Worm (Caenorhabditis elegans) whole organism, L1 larva: Measurements from ENCODE around the gene str-160.

Experiments used
- C04F5.9 ChIP-seq: sonication (generic microtip); optimal IDR thresholded peaks from 2 replicates; lab custom pipeline; 2016; ENCODE audit warnings: missing genetic modification characterization, missing compliant biosample characterization
- C16A3.4 ChIP-seq: fragments of 150-350 bp; optimal IDR thresholded peaks from 2 replicates; lab custom pipeline; 2014; ENCODE audit warnings: missing biosample characterization, missing genetic modification characterization
- Y116A8C.19 ChIP-seq: sonication (generic microtip); optimal IDR thresholded peaks from 2 replicates; lab custom pipeline; 2016; ENCODE audit warnings: missing compliant biosample characterization, missing genetic modification characterization, borderline replicate concordance
- aly-2 ChIP-seq: fragments of 150-350 bp; optimal IDR thresholded peaks from 2 replicates; lab custom pipeline; 2014; ENCODE audit warnings: missing biosample characterization, missing genetic modification characterization
- ama-1 ChIP-seq: fragments of 150-350 bp; optimal IDR thresholded peaks from 2 replicates; lab custom pipeline; 2014
- blmp-1 ChIP-seq: fragments of 150-350 bp; optimal IDR thresholded peaks from 2 replicates; lab custom pipeline; 2014; ENCODE audit warnings: missing biosample characterization, missing genetic modification characterization
- ceh-88 ChIP-seq: fragments of 200-800 bp; sonication (Bioruptor generic); IDR thresholded peaks from 2 replicates; pipeline ENCODE4 v1.3.6; 2022; ENCODE audit warnings: missing genetic modification characterization, missing compliant biosample characterization
- ceh-90 ChIP-seq: sonication (generic microtip); optimal IDR thresholded peaks from 2 replicates; lab custom pipeline; 2016; ENCODE audit warnings: missing genetic modification characterization, missing compliant biosample characterization
- dsc-1 ChIP-seq: sonication (generic microtip); optimal IDR thresholded peaks from 2 replicates; lab custom pipeline; 2016; ENCODE audit warnings: mild to moderate bottlenecking, missing genetic modification characterization, missing compliant biosample characterization
- efl-1 ChIP-seq, 4 experiments: fragments of 150-350 bp; optimal IDR thresholded peaks in 3 of 4; peaks in 1 of 4; 1 replicate in 1 of 4; 2 replicates in 3 of 4; lab custom pipeline; 2014; ENCODE audit warnings: missing biosample characterization in 2 of 4, missing genetic modification characterization in 2 of 4, missing genetic modification reagents in 2 of 4
- egl-13 ChIP-seq: sonication (generic microtip); optimal IDR thresholded peaks from 2 replicates; lab custom pipeline; 2016; ENCODE audit warnings: missing genotype, missing genetic modification reagents, missing genetic modification characterization, missing compliant biosample characterization
- elt-2 ChIP-seq: sonication (generic microtip); optimal IDR thresholded peaks from 2 replicates; lab custom pipeline; 2016; ENCODE audit warnings: missing genetic modification characterization, mild to moderate bottlenecking, inconsistent platforms, missing compliant biosample characterization, missing genetic modification reagents
- elt-3 ChIP-seq, 6 experiments: fragments of 150-350 bp in 1 of 6; sonication (generic microtip); optimal IDR thresholded peaks; 2 replicates each; lab custom pipeline; 2017 to 2018; ENCODE audit warnings: missing biosample characterization in 6 of 6, missing genetic modification characterization in 6 of 6, inconsistent platforms in 1 of 6
- fkh-10 ChIP-seq: sonication (generic microtip); optimal IDR thresholded peaks from 2 replicates; lab custom pipeline; 2017; ENCODE audit warnings: missing biosample characterization, missing genetic modification reagents, missing genetic modification characterization
- fos-1 ChIP-seq: fragments of 150-350 bp; optimal IDR thresholded peaks from 2 replicates; lab custom pipeline; 2014; ENCODE audit warnings: missing biosample characterization, missing genetic modification characterization
- grh-1 ChIP-seq: fragments of 200-800 bp; sonication (Bioruptor generic); IDR thresholded peaks from 2 replicates; pipeline ENCODE4 v1.3.6; 2022; ENCODE audit warnings: missing genetic modification reagents, missing genetic modification characterization, missing compliant biosample characterization
- jun-1 ChIP-seq: fragments of 150-350 bp; optimal IDR thresholded peaks from 2 replicates; lab custom pipeline; 2014; ENCODE audit warnings: missing biosample characterization, missing genetic modification reagents, missing genetic modification characterization
- lin-14 ChIP-seq: fragments of 200-800 bp; sonication (Bioruptor generic); optimal IDR thresholded peaks from 2 replicates; lab custom pipeline; 2018; ENCODE audit warnings: mild to moderate bottlenecking, missing genetic modification characterization, moderate library complexity, missing compliant biosample characterization
- lin-35 ChIP-seq, 2 experiments: fragments of 150-350 bp; optimal IDR thresholded peaks; 2 replicates each; lab custom pipeline; 2014; ENCODE audit warnings: missing biosample characterization in 2 of 2, missing genetic modification characterization in 2 of 2, missing genetic modification reagents in 2 of 2
- lin-39 ChIP-seq: fragments of 150-350 bp; optimal IDR thresholded peaks from 2 replicates; lab custom pipeline; 2014; ENCODE audit warnings: missing biosample characterization, missing genetic modification reagents, missing genetic modification characterization
- lsy-2 ChIP-seq, 2 experiments: fragments of 150-350 bp; optimal IDR thresholded peaks; 2 replicates each; lab custom pipeline; 2014; ENCODE audit warnings: missing biosample characterization in 2 of 2, missing genetic modification characterization in 2 of 2
- mab-9 ChIP-seq: fragments of 200-800 bp; sonication (Bioruptor generic); IDR thresholded peaks from 2 replicates; pipeline ENCODE4 v1.3.6; 2022; ENCODE audit warnings: missing genetic modification reagents, missing genetic modification characterization, missing compliant biosample characterization
- mef-2 ChIP-seq: fragments of 150-350 bp; optimal IDR thresholded peaks from 2 replicates; lab custom pipeline; 2014; ENCODE audit warnings: missing biosample characterization, missing genetic modification characterization
- nhr-11 ChIP-seq: fragments of 150-350 bp; optimal IDR thresholded peaks from 2 replicates; lab custom pipeline; 2014; ENCODE audit warnings: missing biosample characterization, missing genetic modification characterization
- nhr-19 ChIP-seq: fragments of 200-800 bp; sonication (Bioruptor generic); conservative IDR thresholded peaks from 2 replicates; pipeline ENCODE4 v1.3.6; 2022; ENCODE audit warnings: missing genetic modification characterization, missing compliant biosample characterization
- nhr-237 ChIP-seq: fragments of 150-350 bp; optimal IDR thresholded peaks from 2 replicates; lab custom pipeline; 2014; ENCODE audit warnings: missing biosample characterization, missing genetic modification characterization
- nhr-28 ChIP-seq: fragments of 150-350 bp; optimal IDR thresholded peaks from 2 replicates; lab custom pipeline; 2014; ENCODE audit warnings: missing biosample characterization, missing genetic modification characterization
- nhr-76 ChIP-seq: sonication (generic microtip); optimal IDR thresholded peaks from 2 replicates; lab custom pipeline; 2017; ENCODE audit warnings: missing biosample characterization, missing genetic modification characterization
- nhr-77 ChIP-seq: fragments of 150-350 bp; optimal IDR thresholded peaks from 2 replicates; lab custom pipeline; 2014; ENCODE audit warnings: missing biosample characterization, missing genetic modification characterization
- nhr-85 ChIP-seq: sonication (generic microtip); peaks from one replicate; lab custom pipeline; 2016; ENCODE audit warnings: missing genetic modification characterization, inconsistent platforms, missing compliant biosample characterization
- pag-3 ChIP-seq: sonication (generic microtip); optimal IDR thresholded peaks from 2 replicates; lab custom pipeline; 2017; ENCODE audit warnings: missing genetic modification characterization, mild to moderate bottlenecking, missing compliant biosample characterization, antibody characterized with exemption, borderline replicate concordance; ENCODE audit not compliant: insufficient read depth
- rnt-1 ChIP-seq: sonication (generic microtip); optimal IDR thresholded peaks from 2 replicates; lab custom pipeline; 2016; ENCODE audit warnings: mild to moderate bottlenecking, missing genetic modification characterization, moderate library complexity, missing compliant biosample characterization
- snu-23 ChIP-seq: sonication (generic microtip); optimal IDR thresholded peaks from 2 replicates; lab custom pipeline; 2016; ENCODE audit warnings: missing genetic modification characterization, missing compliant biosample characterization
- sptf-1 ChIP-seq: fragments of 150-350 bp; optimal IDR thresholded peaks from 2 replicates; lab custom pipeline; 2014; ENCODE audit warnings: missing biosample characterization, missing genetic modification characterization
- swsn-7 ChIP-seq: sonication (generic microtip); optimal IDR thresholded peaks from 2 replicates; lab custom pipeline; 2016; ENCODE audit warnings: missing genetic modification characterization, missing compliant biosample characterization
- tlp-1 ChIP-seq: fragments of 150-350 bp; optimal IDR thresholded peaks from 2 replicates; lab custom pipeline; 2014; ENCODE audit warnings: missing biosample characterization, missing genetic modification characterization
- unc-130 ChIP-seq: fragments of 150-350 bp; optimal IDR thresholded peaks from 2 replicates; lab custom pipeline; 2017; ENCODE audit warnings: missing biosample characterization, missing genetic modification characterization, inconsistent platforms
- unc-86 ChIP-seq: sonication (generic microtip); optimal IDR thresholded peaks from 2 replicates; lab custom pipeline; 2016; ENCODE audit warnings: missing genetic modification characterization, missing compliant biosample characterization
- zag-1 ChIP-seq: fragments of 150-350 bp; optimal IDR thresholded peaks from 2 replicates; lab custom pipeline; 2014; ENCODE audit warnings: missing biosample characterization, missing genetic modification characterization
- zip-4 ChIP-seq: fragments of 200-800 bp; sonication (Bioruptor generic); optimal IDR thresholded peaks from 2 replicates; lab custom pipeline; 2018; ENCODE audit warnings: mild to moderate bottlenecking, missing genetic modification characterization, moderate library complexity, missing compliant biosample characterization

The str-160 gene

DNA sequence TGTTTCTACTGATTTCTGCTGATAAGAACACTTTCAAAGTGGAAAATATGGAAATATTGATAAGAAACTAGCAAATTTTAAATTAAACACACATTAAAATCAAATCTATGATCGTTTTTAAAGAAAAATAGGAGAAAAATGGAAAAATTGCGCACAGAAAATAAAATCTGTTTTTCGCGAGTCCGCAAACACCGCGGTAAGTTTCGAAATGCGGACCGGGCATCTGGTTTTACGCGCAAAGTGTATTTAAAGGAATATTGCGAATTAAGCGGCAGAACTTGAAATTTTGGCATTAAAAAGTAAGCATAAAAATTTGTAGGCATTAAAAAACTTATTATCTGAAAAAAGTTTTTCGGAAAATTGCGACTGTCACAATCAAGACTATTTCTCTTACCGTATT lies 38.5 kb downstream of the str-160 start (continued):
- TF ChIP-seq aly-2 (tag; lab: Kevin White, UChicago): no peak
- TF ChIP-seq lin-14 (GFP tag; lab: Kevin White, UChicago): peak; percentile 18
- TF ChIP-seq blmp-1 (tag; lab: Kevin White, UChicago): no peak
- TF ChIP-seq unc-130 (tag; lab: Kevin White, UChicago): peak; percentile 11
- TF ChIP-seq snu-23 (GFP tag; lab: Kevin White, UChicago): peak; percentile 9
- no peak for TF ChIP-seq dsc-1 (tag; lab: Kevin White, UChicago)
- TF ChIP-seq mef-2 (tag; lab: Kevin White, UChicago): no peak
- TF ChIP-seq nhr-11 (tag; lab: Kevin White, UChicago): no peak
- TF ChIP-seq elt-2: no peak
- peak in 1 of 2 experiments; percentile 3 for TF ChIP-seq lin-35 (GFP tag; optimal IDR thresholded peaks at IDR 0.05; lab: Kevin White, UChicago)
- no peak for TF ChIP-seq nhr-85
- TF ChIP-seq, all 84 proteins: peak for 10

DNA sequence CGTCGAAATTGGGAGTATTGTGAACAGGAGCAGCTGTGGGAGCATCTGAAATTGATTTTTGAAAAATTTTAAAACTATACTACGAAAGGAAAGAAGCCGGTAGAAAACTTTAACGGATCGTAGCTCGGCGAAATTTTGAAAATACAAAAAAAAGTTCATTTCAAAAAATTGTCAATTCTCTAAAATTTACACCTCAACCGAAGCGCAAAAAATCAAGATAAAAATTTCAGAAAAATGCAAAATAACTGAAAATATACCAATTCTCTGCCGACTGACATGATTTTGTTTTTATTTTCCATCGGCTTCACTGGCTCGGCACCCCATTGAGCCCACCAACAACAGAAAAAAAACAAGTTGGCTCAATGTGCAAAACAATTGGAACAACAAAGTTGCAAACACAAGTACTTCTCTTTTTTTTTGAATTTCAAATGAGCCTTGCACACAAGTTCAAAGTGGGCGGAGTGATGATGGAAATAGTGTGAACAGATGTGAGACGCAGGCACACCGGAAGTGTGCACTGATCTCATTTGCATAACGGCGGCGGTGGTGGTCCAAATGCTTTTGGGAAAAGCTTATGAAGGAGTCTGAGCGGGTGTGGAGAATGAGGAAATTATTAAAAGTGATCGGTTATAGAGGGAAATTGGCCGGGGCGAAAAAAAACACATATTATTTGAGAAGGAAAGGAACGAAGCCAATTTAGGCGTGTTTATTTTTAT lies 40.4 kb downstream of the str-160 start, which contains the start of gene F36H9.7:
Gene F36H9.7, minus strand, starts transcription at position 51 of the 716 bp plus-strand sequence.
- TF ChIP-seq blmp-1 (tag; lab: Kevin White, UChicago) (no peak), nhr-19 (GFP tag; lab: Robert Waterston, UW) (no peak), unc-130 (tag; lab: Kevin White, UChicago) (no peak), lin-14 (GFP tag; lab: Kevin White, UChicago) (peak; percentile 36)

DNA sequence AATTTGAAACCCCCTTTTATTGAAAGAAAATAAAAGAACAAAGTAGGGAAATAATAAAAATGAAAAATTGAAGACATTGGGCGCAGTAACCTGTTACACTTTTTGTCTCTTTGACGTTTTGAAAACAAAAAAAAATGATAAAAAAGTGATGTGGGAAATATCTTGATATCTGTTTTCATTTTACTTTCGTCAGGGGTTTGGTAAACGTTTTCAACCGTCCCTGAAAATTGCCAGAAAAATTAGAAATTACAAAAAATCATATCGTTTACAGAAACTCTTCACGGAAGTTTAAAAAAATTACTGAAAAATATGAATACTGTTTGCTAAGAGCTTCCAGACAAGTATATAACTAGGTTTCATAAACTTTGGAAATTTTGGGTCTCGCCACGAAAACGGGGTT lies 44.5 kb downstream of the str-160 start, which contains the start of gene F36H9.4:
Gene F36H9.4, minus strand, starts transcription at position 101 of the 400 bp plus-strand sequence.
- TF ChIP-seq zip-4 (GFP tag; lab: Kevin White, UChicago) (no peak), lin-39 (tag; lab: Kevin White, UChicago) (no peak), blmp-1 (tag; lab: Kevin White, UChicago) (peak; percentile 20), ceh-88 (GFP tag; lab: Robert Waterston, UW) (no peak)

DNA sequence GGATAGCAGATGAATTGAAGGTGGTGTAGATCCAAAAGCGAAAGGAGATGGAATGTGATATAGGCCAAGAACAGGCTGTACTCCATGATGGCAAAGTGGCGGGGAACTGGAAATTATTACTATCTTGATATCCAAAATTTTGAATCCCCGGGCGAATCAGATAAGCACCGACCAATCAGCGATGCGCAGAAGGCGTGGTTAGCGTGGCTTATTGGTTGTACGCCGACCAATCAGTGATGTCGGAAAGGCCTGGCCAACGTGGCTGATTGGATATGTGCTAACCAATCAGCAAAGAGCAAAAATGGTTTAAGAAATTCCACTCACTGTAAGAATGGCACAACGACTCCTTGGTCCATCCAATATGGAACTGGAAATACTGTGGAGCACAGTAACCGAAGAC lies 45.3 kb downstream of the str-160 start:
- no peak for TF ChIP-seq nhr-11 (tag; lab: Kevin White, UChicago)
- no peak for TF ChIP-seq zag-1
- no peak for TF ChIP-seq egl-13 (tag; lab: Kevin White, UChicago)
- TF ChIP-seq C04F5.9 (tag; lab: Kevin White, UChicago): no peak
- no peak for TF ChIP-seq mab-9 (GFP tag; lab: Robert Waterston, UW)
- no peak for TF ChIP-seq C16A3.4
- no peak for TF ChIP-seq sptf-1
- TF ChIP-seq unc-86 (tag; lab: Kevin White, UChicago): no peak
- TF ChIP-seq rnt-1: no peak
- no peak for TF ChIP-seq elt-3 (tag; optimal IDR thresholded peaks at IDR 0.05; lab: Kevin White, UChicago)
- no peak for TF ChIP-seq nhr-19 (GFP tag; lab: Robert Waterston, UW)
- no peak for TF ChIP-seq grh-1 (GFP tag; lab: Robert Waterston, UW)
- no peak for TF ChIP-seq lsy-2 (tag; optimal IDR thresholded peaks at IDR 0.05; lab: Kevin White, UChicago)
- no peak for TF ChIP-seq pag-3 (tag; lab: Kevin White, UChicago)
- TF ChIP-seq nhr-77 (tag; lab: Kevin White, UChicago): no peak
- TF ChIP-seq nhr-76 (tag; lab: Kevin White, UChicago): no peak
- TF ChIP-seq nhr-237 (tag; lab: Kevin White, UChicago): no peak
- no peak for TF ChIP-seq fos-1 (tag; lab: Kevin White, UChicago)
- no peak for TF ChIP-seq Y116A8C.19 (tag; lab: Kevin White, UChicago)
- no peak for TF ChIP-seq ceh-90

DNA sequence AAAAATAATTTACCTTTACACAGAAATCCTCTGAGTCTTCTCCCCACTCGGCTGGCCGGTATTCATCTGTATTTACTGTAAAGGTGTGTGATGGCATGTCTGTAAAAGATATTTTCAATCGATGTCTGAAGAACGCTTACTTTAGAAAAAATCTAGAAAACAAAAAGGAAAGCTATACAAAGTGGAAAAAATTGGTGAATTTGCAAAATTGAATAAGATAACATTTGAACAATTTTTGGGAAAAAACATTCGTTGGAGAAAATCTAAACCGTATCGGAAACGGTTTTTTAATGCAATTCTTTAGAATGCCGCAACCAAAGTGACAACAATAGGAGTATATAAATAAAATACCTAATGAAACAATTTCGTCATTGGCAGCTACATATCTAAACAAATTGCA lies 47.3 kb downstream of the str-160 start, which contains the start of gene F36H9.5:
Gene F36H9.5, minus strand, starts transcription at position 101 of the 400 bp plus-strand sequence.
- TF ChIP-seq nhr-28 (tag; lab: Kevin White, UChicago): no peak
- TF ChIP-seq fkh-10 (GFP tag; lab: Kevin White, UChicago): no peak
- no peak for TF ChIP-seq efl-1 (optimal IDR thresholded peaks at IDR 0.05; lab: Kevin White, UChicago)
- no peak for TF ChIP-seq efl-1 (GFP tag; optimal IDR thresholded peaks at IDR 0.05 in 1 of 2; lab: Kevin White, UChicago)
- TF ChIP-seq tlp-1: no peak
- TF ChIP-seq swsn-7 (tag; lab: Kevin White, UChicago): no peak
- no peak for TF ChIP-seq ceh-88 (GFP tag; lab: Robert Waterston, UW)
- no peak for TF ChIP-seq lsy-2 (tag; optimal IDR thresholded peaks at IDR 0.05; lab: Kevin White, UChicago)
- TF ChIP-seq ama-1 (lab: Kevin White, UChicago): no peak
- TF ChIP-seq jun-1 (tag; lab: Kevin White, UChicago): no peak
- TF ChIP-seq zag-1: no peak
